Worm (Caenorhabditis elegans) whole organism, young adult: ENCODE data around the gene F42F12.3.

Source experiments
- B0019.2 ChIP-seq: fragments of 200-800 bp; sonication (Bioruptor generic); conservative IDR thresholded peaks from 2 replicates; pipeline ENCODE4 v1.3.6; 2022; ENCODE audit warnings: missing genetic modification reagents, missing genetic modification characterization, missing compliant biosample characterization
- C06A6.2 ChIP-seq: fragments of 200-800 bp; sonication (Bioruptor generic); conservative IDR thresholded peaks from 2 replicates; pipeline ENCODE4 v1.3.6; 2022; ENCODE audit warnings: missing genetic modification characterization, missing compliant biosample characterization
- D2030.7 ChIP-seq: fragments of 200-800 bp; sonication (Bioruptor generic); IDR thresholded peaks from 2 replicates; pipeline ENCODE4 v1.3.6; 2022; ENCODE audit warnings: missing genetic modification reagents, missing genetic modification characterization, missing compliant biosample characterization
- F10E7.11 ChIP-seq: sonication (generic microtip); optimal IDR thresholded peaks from 2 replicates; lab custom pipeline; 2017; ENCODE audit warnings: mild to moderate bottlenecking, missing genetic modification characterization, moderate library complexity, missing compliant biosample characterization
- F22D6.2 ChIP-seq: sonication (generic microtip); optimal IDR thresholded peaks from 2 replicates; lab custom pipeline; 2016; ENCODE audit warnings: mild to moderate bottlenecking, missing genetic modification characterization, missing compliant biosample characterization
- F37B4.10 ChIP-seq: fragments of 200-800 bp; sonication (Bioruptor generic); IDR thresholded peaks from 2 replicates; pipeline ENCODE4 v1.3.6; 2022; ENCODE audit warnings: missing genetic modification characterization, missing compliant biosample characterization
- F57A8.1 ChIP-seq: fragments of 200-800 bp; sonication (Bioruptor generic); optimal IDR thresholded peaks from 2 replicates; lab custom pipeline; 2018; ENCODE audit warnings: mild to moderate bottlenecking, missing genetic modification characterization, moderate library complexity, missing compliant biosample characterization
- K12H6.12 ChIP-seq: fragments of 200-800 bp; sonication (Bioruptor generic); optimal IDR thresholded peaks from 2 replicates; lab custom pipeline; 2018; ENCODE audit warnings: mild to moderate bottlenecking, missing genetic modification characterization, missing compliant biosample characterization
- Y53F4B.3 ChIP-seq: fragments of 200-800 bp; sonication (Bioruptor generic); IDR thresholded peaks from 2 replicates; pipeline ENCODE4 v1.3.6; 2022; ENCODE audit warnings: missing genetic modification reagents, missing genetic modification characterization, missing compliant biosample characterization
- Y67H2A.10 ChIP-seq: fragments of 200-800 bp; sonication (Bioruptor generic); conservative IDR thresholded peaks from 2 replicates; pipeline ENCODE4 v1.3.6; 2022; ENCODE audit warnings: missing genetic modification reagents, missing genetic modification characterization, missing compliant biosample characterization
- Y95B8A.8 ChIP-seq: fragments of 200-800 bp; sonication (Bioruptor generic); IDR thresholded peaks from 2 replicates; pipeline ENCODE4 v1.3.6; 2022; ENCODE audit warnings: missing genetic modification reagents, missing genetic modification characterization, missing compliant biosample characterization
- ZK185.1 ChIP-seq: sonication (generic microtip); optimal IDR thresholded peaks from 2 replicates; lab custom pipeline; 2016; ENCODE audit warnings: mild to moderate bottlenecking, missing genetic modification characterization, missing compliant biosample characterization; ENCODE audit not compliant: poor library complexity, severe bottlenecking
- aptf-2 ChIP-seq: fragments of 200-800 bp; sonication (Bioruptor generic); conservative IDR thresholded peaks from 2 replicates; pipeline ENCODE4 v1.3.6; 2022; ENCODE audit warnings: missing genetic modification reagents, missing genetic modification characterization, missing compliant biosample characterization
- aptf-3 ChIP-seq: fragments of 200-800 bp; sonication (Bioruptor generic); IDR thresholded peaks from 2 replicates; pipeline ENCODE4 v1.3.6; 2022; ENCODE audit warnings: missing genetic modification characterization, missing compliant biosample characterization
- athp-1 ChIP-seq: sonication (generic microtip); optimal IDR thresholded peaks from 2 replicates; lab custom pipeline; 2017; ENCODE audit warnings: mild to moderate bottlenecking, missing genetic modification characterization, missing compliant biosample characterization
- attf-5 ChIP-seq: fragments of 200-800 bp; sonication (Bioruptor generic); optimal IDR thresholded peaks from 2 replicates; lab custom pipeline; 2018; ENCODE audit warnings: mild to moderate bottlenecking, missing genetic modification characterization, missing compliant biosample characterization
- attf-6 ChIP-seq: fragments of 200-800 bp; sonication (Bioruptor generic); IDR thresholded peaks from 2 replicates; pipeline ENCODE4 v1.3.6; 2022; ENCODE audit warnings: missing genetic modification reagents, missing genetic modification characterization, missing compliant biosample characterization
- ceh-27 ChIP-seq: fragments of 200-800 bp; sonication (Bioruptor generic); optimal IDR thresholded peaks from 2 replicates; lab custom pipeline; 2018; ENCODE audit warnings: mild to moderate bottlenecking, missing genetic modification characterization, moderate library complexity, missing compliant biosample characterization
- ceh-79 ChIP-seq: sonication (generic microtip); optimal IDR thresholded peaks from 2 replicates; lab custom pipeline; 2017; ENCODE audit warnings: mild to moderate bottlenecking, missing genetic modification characterization, missing compliant biosample characterization
- dox-1 ChIP-seq: fragments of 200-800 bp; sonication (Bioruptor generic); IDR thresholded peaks from 2 replicates; pipeline ENCODE4 v1.3.6; 2022; ENCODE audit warnings: missing genetic modification reagents, missing genetic modification characterization, missing compliant biosample characterization
- dpl-1 ChIP-seq: fragments of 150-350 bp; optimal IDR thresholded peaks from 2 replicates; lab custom pipeline; 2014; ENCODE audit warnings: missing biosample characterization, missing genetic modification reagents, missing genetic modification characterization
- egrh-3 ChIP-seq: fragments of 200-800 bp; sonication (Bioruptor generic); IDR thresholded peaks from 2 replicates; pipeline ENCODE4 v1.3.6; 2022; ENCODE audit warnings: missing genetic modification reagents, missing genetic modification characterization, missing compliant biosample characterization
- fkh-3 ChIP-seq: sonication (generic microtip); optimal IDR thresholded peaks from 2 replicates; lab custom pipeline; 2016; ENCODE audit warnings: mild to moderate bottlenecking, missing genetic modification characterization, missing compliant biosample characterization
- him-1 ChIP-seq: sonication (generic microtip); optimal IDR thresholded peaks from 2 replicates; lab custom pipeline; 2016; ENCODE audit warnings: missing genotype, missing genetic modification reagents, missing genetic modification characterization, missing compliant biosample characterization
- hlh-26 ChIP-seq: fragments of 200-800 bp; sonication (Bioruptor generic); conservative IDR thresholded peaks from 2 replicates; pipeline ENCODE4 v1.3.6; 2022; ENCODE audit warnings: missing genetic modification reagents, missing genetic modification characterization, missing compliant biosample characterization
- hmg-1.2 ChIP-seq: fragments of 200-800 bp; sonication (Bioruptor generic); IDR thresholded peaks from 2 replicates; pipeline ENCODE4 v1.3.6; 2022; ENCODE audit warnings: missing genetic modification reagents, missing genetic modification characterization, missing compliant biosample characterization
- hsf-1 ChIP-seq: fragments of 200-800 bp; sonication (Bioruptor generic); IDR thresholded peaks from 2 replicates; pipeline ENCODE4 v1.3.6; 2022; ENCODE audit warnings: missing genetic modification reagents, missing genetic modification characterization, missing compliant biosample characterization
- lag-1 ChIP-seq: fragments of 200-800 bp; sonication (Bioruptor generic); IDR thresholded peaks from 2 replicates; pipeline ENCODE4 v1.3.6; 2022; ENCODE audit warnings: missing genetic modification reagents, missing genetic modification characterization, missing compliant biosample characterization
- lin-35 ChIP-seq, 3 experiments: fragments of 150-350 bp in 2 of 3; sonication (generic microtip) in 1 of 3; optimal IDR thresholded peaks; 2 replicates each; lab custom pipeline; 2014 to 2018; ENCODE audit warnings: missing biosample characterization in 3 of 3, missing genetic modification characterization in 3 of 3, missing genetic modification reagents in 3 of 3
- lin-40 ChIP-seq: sonication (generic microtip); optimal IDR thresholded peaks from 2 replicates; lab custom pipeline; 2016; ENCODE audit warnings: missing genetic modification characterization, mild to moderate bottlenecking, missing compliant biosample characterization, missing genotype, missing genetic modification reagents
- madf-10 ChIP-seq: sonication (generic microtip); optimal IDR thresholded peaks from 2 replicates; lab custom pipeline; 2016; ENCODE audit warnings: mild to moderate bottlenecking, missing genetic modification characterization, missing compliant biosample characterization
- mes-4 ChIP-seq: sonication (generic microtip); optimal IDR thresholded peaks from 2 replicates; lab custom pipeline; 2016; ENCODE audit warnings: missing genotype, missing genetic modification characterization, missing compliant biosample characterization
- mxl-1 ChIP-seq: sonication (generic microtip); optimal IDR thresholded peaks from 2 replicates; lab custom pipeline; 2016; ENCODE audit warnings: missing genetic modification characterization, missing compliant biosample characterization
- nfya-1 ChIP-seq: sonication (generic microtip); optimal IDR thresholded peaks from 2 replicates; lab custom pipeline; 2017; ENCODE audit warnings: antibody characterized with exemption, missing compliant biosample characterization, missing genetic modification characterization, borderline replicate concordance; ENCODE audit not compliant: insufficient read depth
- nfyb-1 ChIP-seq: fragments of 200-800 bp; sonication (Bioruptor generic); IDR thresholded peaks from 2 replicates; pipeline ENCODE4 v1.3.6; 2022; ENCODE audit warnings: missing genetic modification reagents, missing genetic modification characterization, missing compliant biosample characterization
- nhr-179 ChIP-seq: sonication (generic microtip); optimal IDR thresholded peaks from 2 replicates; lab custom pipeline; 2016; ENCODE audit warnings: mild to moderate bottlenecking, missing genetic modification characterization, missing compliant biosample characterization
- nhr-90 ChIP-seq: sonication (generic microtip); optimal IDR thresholded peaks from 2 replicates; lab custom pipeline; 2016; ENCODE audit warnings: missing genotype, mild to moderate bottlenecking, missing genetic modification characterization, missing compliant biosample characterization
- pha-4 ChIP-seq: fragments of 150-350 bp; sonication (generic microtip); optimal IDR thresholded peaks from 2 replicates; lab custom pipeline; 2014; ENCODE audit warnings: missing biosample characterization, missing genetic modification reagents, missing genetic modification characterization
- rcor-1 ChIP-seq: fragments of 200-800 bp; sonication (Bioruptor generic); IDR thresholded peaks from 2 replicates; pipeline ENCODE4 v1.3.6; 2022; ENCODE audit warnings: missing genetic modification reagents, missing genetic modification characterization, missing compliant biosample characterization
- repo-1 ChIP-seq: sonication (generic microtip); optimal IDR thresholded peaks from 2 replicates; lab custom pipeline; 2017; ENCODE audit warnings: mild to moderate bottlenecking, missing genetic modification characterization, missing compliant biosample characterization
- snpc-1.3 ChIP-seq: sonication (generic microtip); optimal IDR thresholded peaks from 2 replicates; lab custom pipeline; 2017; ENCODE audit warnings: missing genetic modification characterization, mild to moderate bottlenecking, missing compliant biosample characterization, antibody characterized with exemption, moderate library complexity, missing genotype, missing genetic modification reagents; ENCODE audit not compliant: insufficient read depth
- tlf-1 ChIP-seq: fragments of 200-800 bp; sonication (Bioruptor generic); optimal IDR thresholded peaks from 2 replicates; lab custom pipeline; 2018; ENCODE audit warnings: mild to moderate bottlenecking, missing genetic modification characterization, missing compliant biosample characterization
- zfh-2 ChIP-seq: fragments of 200-800 bp; sonication (Bioruptor generic); conservative IDR thresholded peaks from 2 replicates; pipeline ENCODE4 v1.3.6; 2022; ENCODE audit warnings: missing genetic modification reagents, missing genetic modification characterization, missing compliant biosample characterization
- ztf-28 ChIP-seq: fragments of 200-800 bp; sonication (Bioruptor generic); IDR thresholded peaks from 2 replicates; pipeline ENCODE4 v1.3.6; 2022; ENCODE audit warnings: missing genetic modification reagents, missing genetic modification characterization, missing compliant biosample characterization

F42F12.3 gene

ce11 chrX:12347822-12348221, 2.6 kb upstream of the F42F12.3 start (continued):
- TF ChIP-seq nfyb-1 (GFP tag; lab: Robert Waterston, UW) (peak; percentile 73), egrh-3 (GFP tag; lab: Robert Waterston, UW) (peak; percentile 48; the same call in 1 of the 2 replicates), lag-1 (no peak), lin-40 (tag; lab: Kevin White, UChicago) (peak; percentile 60), attf-5 (peak; percentile 48), mxl-1 (peak; percentile 40), F57A8.1 (GFP tag; lab: Kevin White, UChicago) (no peak), attf-6 (GFP tag; lab: Robert Waterston, UW) (peak; percentile 71), zfh-2 (GFP tag; lab: Robert Waterston, UW) (no peak), snpc-1.3 (peak; percentile 81), ceh-27 (GFP tag; lab: Kevin White, UChicago) (peak; percentile 1), dox-1 (GFP tag; lab: Robert Waterston, UW) (peak; percentile 82), hmg-1.2 (GFP tag; lab: Robert Waterston, UW) (peak; percentile 69), Y95B8A.8 (0 out of 2 replicates have a peak, but pooled peaks have one; percentile 51), pha-4 (tag; lab: Kevin White, UChicago) (no peak), ztf-28 (no peak), fkh-3 (tag; lab: Kevin White, UChicago) (peak; percentile 60), F37B4.10 (GFP tag; lab: Robert Waterston, UW) (no peak), F22D6.2 (tag; lab: Kevin White, UChicago) (no peak), nhr-179 (peak; percentile 64), Y53F4B.3 (GFP tag; lab: Robert Waterston, UW) (0 out of 2 replicates have a peak, but pooled peaks have one; percentile 27), repo-1 (peak; percentile 16), him-1 (peak; percentile 75), F10E7.11 (tag; lab: Kevin White, UChicago) (no peak), aptf-2 (GFP tag; lab: Robert Waterston, UW) (no peak), Y67H2A.10 (no peak), K12H6.12 (tag; lab: Kevin White, UChicago) (no peak), nfya-1 (tag; lab: Kevin White, UChicago) (no peak), aptf-3 (no peak), dpl-1 (GFP tag; lab: Kevin White, UChicago) (no peak), rcor-1 (peak; percentile 72), athp-1 (tag; lab: Kevin White, UChicago) (peak; percentile 54), lin-35 (GFP tag; optimal IDR thresholded peaks at IDR 0.05; lab: Kevin White, UChicago) (no peak), madf-10 (tag; lab: Kevin White, UChicago) (peak; percentile 41), ZK185.1 (tag; lab: Kevin White, UChicago) (peak; percentile 71), C06A6.2 (GFP tag; lab: Robert Waterston, UW) (no peak), D2030.7 (GFP tag; lab: Robert Waterston, UW) (peak; percentile 93), hsf-1 (peak; percentile 39; the same call in 1 of the 2 replicates), hlh-26 (GFP tag; lab: Robert Waterston, UW) (no peak), B0019.2 (GFP tag; lab: Robert Waterston, UW) (0 out of 2 replicates have a peak, but pooled peaks have one; percentile 7), tlf-1 (GFP tag; lab: Kevin White, UChicago) (no peak), nhr-90 (tag; lab: Kevin White, UChicago) (peak; percentile 83), mes-4 (tag; lab: Kevin White, UChicago) (no peak), ceh-79 (tag; lab: Kevin White, UChicago) (peak; percentile 48)
